Fruit fly (Drosophila melanogaster) Kc167 (cell line): ENCODE results near the gene PCNA2.

Experiments used
- Myc ChIP-seq: fragments of >200 bp; optimal IDR thresholded peaks from 2 replicates; lab custom pipeline; 2017; ENCODE audit warnings: missing external identifiers
- h ChIP-seq: fragments of >200 bp; optimal IDR thresholded peaks from 3 replicates; lab custom pipeline; 2018; ENCODE audit warnings: missing external identifiers
- psq ChIP-seq: fragments of >200 bp; optimal IDR thresholded peaks from 2 replicates; lab custom pipeline; 2017; ENCODE audit warnings: missing external identifiers
- ttk ChIP-seq: sonication (Bioruptor generic); optimal IDR thresholded peaks from 2 replicates; lab custom pipeline; 2017; ENCODE audit warnings: missing external identifiers

DNA sequence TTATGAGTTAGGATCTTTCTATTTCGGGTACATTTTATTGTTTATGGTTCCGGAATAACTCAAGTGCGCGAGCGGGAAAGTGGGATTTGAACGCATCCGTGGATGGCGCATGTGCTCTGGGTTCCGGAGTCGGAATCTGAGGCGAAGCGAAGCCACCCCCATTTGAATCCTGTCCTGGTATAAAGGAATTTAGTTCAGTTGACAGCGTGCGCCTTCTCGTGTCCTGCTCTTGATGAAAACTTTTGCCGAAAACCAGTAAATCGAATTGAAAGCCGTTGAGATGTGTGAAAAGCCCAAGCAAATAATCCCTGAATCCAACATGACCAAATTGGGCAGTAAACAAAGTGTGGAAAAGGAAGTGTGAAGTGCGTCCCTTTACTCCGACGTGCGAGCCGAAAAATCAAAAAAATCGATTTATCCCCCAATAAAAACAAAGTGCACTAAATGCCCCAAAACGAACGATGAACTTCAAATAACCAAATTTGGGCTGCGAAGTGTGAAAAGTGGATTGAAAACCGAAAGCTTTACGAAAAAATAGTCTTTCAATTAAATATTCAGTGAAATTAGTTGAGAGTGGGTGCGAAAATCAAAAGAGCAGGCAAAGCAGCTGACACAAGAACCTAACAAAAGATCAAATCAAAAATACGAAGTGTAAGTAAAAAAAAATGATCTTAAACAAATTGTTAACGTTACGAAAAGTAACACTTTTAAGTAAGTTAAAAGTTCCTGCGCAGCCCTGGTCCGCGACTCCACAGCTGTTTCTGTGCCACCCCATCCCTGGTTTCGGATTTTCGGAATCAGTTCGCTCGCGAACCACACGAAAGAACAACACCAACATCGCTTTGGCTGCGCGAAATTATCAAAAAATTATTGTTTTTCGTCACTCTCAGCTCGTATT lies 2.9 kb upstream of the PCNA2 start, which contains the start of gene Lar:
- TF ChIP-seq psq (no peak), ttk (lab: Kevin White, UChicago) (no peak), h (no peak), Myc (lab: Kevin White, UChicago) (no peak)
